Fruit fly (Drosophila melanogaster) whole organism: Measurements from ENCODE around the gene Tie.

Experiments
- CG8478 ChIP-seq: fragments of >200 bp; optimal IDR thresholded peaks from 2 replicates; lab custom pipeline; 2018; ENCODE audit warnings: inconsistent platforms
- Dll ChIP-seq: fragments of >200 bp; optimal IDR thresholded peaks from 2 replicates; lab custom pipeline; 2017
- EcR ChIP-seq, 2 experiments: fragments of >200 bp; optimal IDR thresholded peaks; 2 replicates each; lab custom pipeline; 2017; ENCODE audit warnings: missing biosample characterization in 2 of 2, missing genetic modification characterization in 2 of 2, missing genetic modification reagents in 2 of 2
- pan ChIP-seq: fragments of >200 bp; optimal IDR thresholded peaks from 2 replicates; lab custom pipeline; 2017

DNA sequence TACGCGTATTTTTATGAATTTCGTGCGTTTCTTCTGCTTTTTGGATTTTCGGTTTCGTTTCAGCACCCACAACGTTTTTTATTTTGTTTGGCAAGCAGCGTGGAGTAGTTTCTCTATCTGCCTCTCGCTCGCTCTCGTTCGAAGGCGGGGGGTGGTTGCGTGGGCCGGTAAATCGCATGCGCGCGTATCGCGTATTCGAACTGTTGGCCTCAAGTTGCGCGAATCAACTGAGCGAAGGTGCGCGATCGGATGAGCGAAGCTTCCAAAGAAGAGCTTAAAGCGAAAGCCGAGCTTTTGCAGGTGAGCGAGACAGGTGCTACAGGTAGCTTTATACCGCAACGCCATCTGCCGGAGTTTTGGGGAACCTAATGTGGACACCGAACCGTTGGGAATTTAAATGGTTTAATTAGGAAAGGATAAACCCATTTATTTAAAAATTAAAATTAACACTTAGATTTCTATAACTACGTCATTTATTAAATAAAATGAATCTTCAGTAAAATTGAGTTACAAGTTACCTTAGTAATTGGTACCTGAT is at the start of gene Tie:
- no peak for TF ChIP-seq Dll (lab: Kevin White, UChicago)
- TF ChIP-seq CG8478 (lab: Kevin White, UChicago) = no peak
- no peak for TF ChIP-seq pan (lab: Kevin White, UChicago)
- no peak for TF ChIP-seq EcR (GFP tag; optimal IDR thresholded peaks at IDR 0.05; lab: Kevin White, UChicago)
